Worm (Caenorhabditis elegans) whole organism, L4 larva: Measurements from ENCODE around the gene srw-102.

Experiments
- ama-1 ChIP-seq: fragments of 150-350 bp; optimal IDR thresholded peaks from 2 replicates; lab custom pipeline; 2014; ENCODE audit warnings: inconsistent platforms, mixed read lengths
- dmd-6 ChIP-seq: fragments of 200-800 bp; sonication (Bioruptor generic); IDR thresholded peaks from 2 replicates; pipeline ENCODE4 v1.3.6; 2022; ENCODE audit warnings: missing genetic modification reagents, missing genetic modification characterization, missing compliant biosample characterization
- duxl-1 ChIP-seq: sonication (generic microtip); optimal IDR thresholded peaks from 2 replicates; lab custom pipeline; 2016; ENCODE audit warnings: mild to moderate bottlenecking, missing genetic modification characterization, moderate library complexity, missing compliant biosample characterization; ENCODE audit not compliant: poor library complexity
- lin-39 ChIP-seq: fragments of 150-350 bp; optimal IDR thresholded peaks from 2 replicates; lab custom pipeline; 2014; ENCODE audit warnings: missing biosample characterization, missing genetic modification reagents, missing genetic modification characterization
- mep-1 ChIP-seq: fragments of 150-350 bp; sonication (generic microtip); optimal IDR thresholded peaks from 3 replicates; lab custom pipeline; 2014; ENCODE audit warnings: missing biosample characterization, missing genetic modification characterization
- nhr-102 ChIP-seq: sonication (generic microtip); optimal IDR thresholded peaks from 2 replicates; lab custom pipeline; 2016; ENCODE audit warnings: mild to moderate bottlenecking, missing genetic modification characterization, moderate library complexity, missing compliant biosample characterization
- pqm-1 ChIP-seq: sonication (generic microtip); optimal IDR thresholded peaks from 2 replicates; lab custom pipeline; 2017; ENCODE audit warnings: missing biosample characterization, missing genetic modification characterization
- unc-62 ChIP-seq, 3 experiments: fragments of 150-350 bp in 1 of 3; sonication (generic microtip); optimal IDR thresholded peaks in 2 of 3; peaks in 1 of 3; 1 replicate in 1 of 3; 2 replicates in 2 of 3; lab custom pipeline; 2014 to 2017; ENCODE audit warnings: missing biosample characterization in 3 of 3, missing genetic modification characterization in 3 of 3, missing genetic modification reagents in 3 of 3, missing genotype in 1 of 3
- zag-1 ChIP-seq: fragments of 150-350 bp; optimal IDR thresholded peaks from 2 replicates; lab custom pipeline; 2014; ENCODE audit warnings: missing biosample characterization, missing genetic modification characterization
- ztf-11 ChIP-seq: fragments of 150-350 bp; optimal IDR thresholded peaks from 2 replicates; lab custom pipeline; 2014; ENCODE audit warnings: missing biosample characterization, missing genetic modification characterization

DNA sequence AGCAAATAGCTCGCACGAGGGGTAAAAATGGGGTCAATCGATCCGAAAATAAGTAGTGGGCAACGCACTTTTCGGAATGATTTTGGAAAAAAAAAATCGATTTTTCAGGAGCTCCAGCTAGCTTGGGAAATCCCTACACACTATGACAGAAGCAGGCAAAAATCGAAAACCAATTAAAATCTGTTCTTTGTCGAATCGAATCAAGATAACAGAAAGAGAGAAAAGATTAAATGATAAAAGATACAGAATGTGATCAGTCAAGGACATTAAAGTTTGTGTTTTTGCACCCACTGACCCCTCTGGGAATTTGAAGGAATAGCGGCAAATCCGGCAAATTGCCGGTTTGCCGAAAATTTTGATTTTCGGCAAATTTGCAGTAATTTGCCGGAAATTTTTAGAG is 47.4 kb downstream of the srw-102 start:
- TF ChIP-seq ama-1 (lab: Kevin White, UChicago) (no peak), mep-1 (tag; lab: Kevin White, UChicago) (no peak), pqm-1 (tag; lab: Kevin White, UChicago) (no peak), lin-39 (tag; lab: Kevin White, UChicago) (no peak), duxl-1 (tag; lab: Kevin White, UChicago) (no peak), dmd-6 (no peak), unc-62 (GFP tag; optimal IDR thresholded peaks at IDR 0.05 in 1 of 2; lab: Kevin White, UChicago) (no peak), unc-62 (tag; optimal IDR thresholded peaks at IDR 0.05; lab: Kevin White, UChicago) (no peak), nhr-102 (tag; lab: Kevin White, UChicago) (no peak), ztf-11 (tag; lab: Kevin White, UChicago) (no peak), zag-1 (tag; lab: Kevin White, UChicago) (no peak)
